Worm (Caenorhabditis elegans): ENCODE data around the gene F36D3.5.

DNA sequence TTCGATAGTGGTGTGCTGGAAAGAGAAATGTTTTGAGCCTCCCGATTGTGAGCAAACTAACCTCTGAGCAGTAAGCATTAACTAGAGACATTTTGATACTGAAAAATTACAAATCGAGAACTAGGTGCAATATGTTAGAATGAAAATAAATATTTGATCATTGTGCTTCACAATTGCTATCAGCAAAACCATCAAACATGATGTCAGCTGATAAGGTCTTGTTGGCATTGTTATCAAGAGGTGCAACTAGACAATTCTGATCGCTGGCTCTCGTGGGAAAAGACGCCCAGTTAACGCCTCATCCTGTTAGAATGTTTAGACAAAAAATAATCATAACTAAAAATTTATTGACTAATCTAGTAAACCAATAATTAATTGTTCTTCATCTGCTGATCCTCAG, 20.7 kb downstream of the F36D3.5 start, which contains the start of gene comt-2:
- TF ChIP-seq nhr-6 (tag; optimal IDR thresholded peaks at IDR 0.05) (no peak), nhr-111 (GFP tag; optimal IDR thresholded peaks at IDR 0.05) (no peak)
